Fruit fly (Drosophila melanogaster): ENCODE results near the gene CG9806.
A peak's percentile ranks its signal among the peaks of the same experiment; 100 is the strongest.

CG9806 gene

DNA sequence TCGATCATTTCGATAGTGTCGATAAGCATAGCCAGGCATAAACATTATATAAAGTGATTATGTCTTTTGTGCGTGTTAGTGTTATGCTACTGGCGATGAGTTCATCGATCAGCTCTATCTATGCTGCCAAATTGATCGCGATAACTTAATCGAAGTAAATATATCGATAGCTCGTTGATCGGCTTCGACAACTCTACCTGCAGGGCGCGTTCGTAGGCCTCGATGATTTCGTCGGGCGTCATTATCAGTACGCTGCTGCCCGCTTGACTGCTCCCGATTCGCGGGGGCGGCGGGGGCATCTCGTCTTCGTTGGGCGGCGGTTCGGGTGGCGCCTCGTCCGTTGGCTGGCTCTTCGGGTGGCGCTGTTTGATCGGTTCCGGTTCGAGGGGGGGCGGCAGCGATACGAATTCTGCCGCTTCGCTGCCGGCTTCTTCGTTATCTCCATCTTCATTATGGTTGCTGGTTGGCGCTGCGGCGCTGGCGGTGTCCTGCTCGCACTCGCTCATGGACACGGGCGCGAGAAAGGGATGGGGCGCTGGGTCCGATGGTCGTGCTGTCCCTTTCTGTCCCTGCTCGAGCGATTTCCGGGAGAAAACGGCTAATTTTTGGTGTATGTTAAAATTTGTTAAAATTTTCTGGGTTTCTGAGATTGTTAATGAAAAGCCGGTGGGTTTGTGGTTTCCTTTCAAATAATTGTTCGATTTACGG lies 24.7 kb downstream of the CG9806 start, which contains the start of gene CG1628 (continued):
- no peak for TF ChIP-seq CG3726 (GFP tag; IDR thresholded peaks at IDR 0.05)
- TF ChIP-seq bab2 (GFP tag; optimal IDR thresholded peaks at IDR 0.05) = no peak
- no peak for TF ChIP-seq ap (GFP tag; IDR thresholded peaks at IDR 0.05)
- peak; percentile 63 for TF ChIP-seq bbx (GFP tag; IDR thresholded peaks at IDR 0.05; ENCODE audit: partially characterized antibody)
- TF ChIP-seq MBD-R2 (GFP tag; IDR thresholded peaks at IDR 0.05) = peak; percentile 36; the same call in 1 of the 2 replicates
- TF ChIP-seq aop (GFP tag; IDR thresholded peaks at IDR 0.05) = peak; percentile 92
- peak; percentile 86 for TF ChIP-seq kni (GFP tag; optimal IDR thresholded peaks at IDR 0.05)
- TF ChIP-seq CG10565 (GFP tag; optimal IDR thresholded peaks at IDR 0.05) = no peak
- no peak for TF ChIP-seq CrebB (tag; optimal IDR thresholded peaks at IDR 0.05)
- TF ChIP-seq CG9817 (tag; optimal IDR thresholded peaks at IDR 0.05) = peak; percentile 17
- no peak for TF ChIP-seq HmgD (GFP tag; optimal IDR thresholded peaks at IDR 0.05)
- TF ChIP-seq CG10654 (GFP tag; optimal IDR thresholded peaks at IDR 0.05) = no peak
- peak; percentile 97 for TF ChIP-seq crol (GFP tag; IDR thresholded peaks at IDR 0.05)
- peak; percentile 47; the same call in 2 of the 3 replicates for TF ChIP-seq CG17361 (GFP tag; IDR thresholded peaks at IDR 0.05)
- no peak for TF ChIP-seq CG11085 (GFP tag; IDR thresholded peaks at IDR 0.05)
- TF ChIP-seq ab (GFP tag; optimal IDR thresholded peaks at IDR 0.05) = no peak
- TF ChIP-seq CG17912 (GFP tag; optimal IDR thresholded peaks at IDR 0.05) = peak; percentile 14
- peak; percentile 32 for TF ChIP-seq Hmr (GFP tag; optimal IDR thresholded peaks at IDR 0.05)
- no peak for TF ChIP-seq tap (tag; optimal IDR thresholded peaks at IDR 0.05)
- peak; percentile 25 for TF ChIP-seq salm (tag; optimal IDR thresholded peaks at IDR 0.05)
- TF ChIP-seq Doc3 (GFP tag; IDR thresholded peaks at IDR 0.05; ENCODE audit: partially characterized antibody) = 0 out of 3 replicates have a peak, but pooled peaks have one; percentile 25
- TF ChIP-seq Awh (GFP tag; IDR thresholded peaks at IDR 0.05) = peak; percentile 64; the same call in 1 of the 2 replicates
- TF ChIP-seq CG6254 (GFP tag; optimal IDR thresholded peaks at IDR 0.05) = peak; percentile 38
- TF ChIP-seq HLHmδ (GFP tag; optimal IDR thresholded peaks at IDR 0.05) = no peak
- peak; percentile 64; the same call in 1 of the 3 replicates for TF ChIP-seq sr (GFP tag; IDR thresholded peaks at IDR 0.05)
- 0 out of 3 replicates have a peak, but pooled peaks have one; percentile 23 for TF ChIP-seq CG34224 (GFP tag; IDR thresholded peaks at IDR 0.05; ENCODE audit: partially characterized antibody)
- 0 out of 3 replicates have a peak, but pooled peaks have one; percentile 13 for TF ChIP-seq otp (GFP tag; IDR thresholded peaks at IDR 0.05)
- peak; percentile 61; the same call in 1 of the 3 replicates for TF ChIP-seq mld (GFP tag; IDR thresholded peaks at IDR 0.05; ENCODE audit: partially characterized antibody)
- TF ChIP-seq gsb (GFP tag; IDR thresholded peaks at IDR 0.05) = no peak
- TF ChIP-seq CG15073 (GFP tag; optimal IDR thresholded peaks at IDR 0.05) = no peak
- peak; percentile 38; the same call in 1 of the 3 replicates for TF ChIP-seq dysf (GFP tag; IDR thresholded peaks at IDR 0.05)
- TF ChIP-seq lov (optimal IDR thresholded peaks at IDR 0.05) = no peak
- TF ChIP-seq lov (GFP tag; IDR thresholded peaks at IDR 0.05) = 0 out of 3 replicates have a peak, but pooled peaks have one; percentile 56
- peak; percentile 13 for TF ChIP-seq CG30403 (GFP tag; optimal IDR thresholded peaks at IDR 0.05)
- TF ChIP-seq cwo (GFP tag; optimal IDR thresholded peaks at IDR 0.05) = peak; percentile 19
- TF ChIP-seq lbe (GFP tag; optimal IDR thresholded peaks at IDR 0.05) = no peak
- TF ChIP-seq Nf-YB (GFP tag; optimal IDR thresholded peaks at IDR 0.05) = peak; percentile 80
- TF ChIP-seq Dref (GFP tag; IDR thresholded peaks at IDR 0.05) = peak; percentile 62
- TF ChIP-seq pho (GFP tag; optimal IDR thresholded peaks at IDR 0.05) = peak; percentile 4
- TF ChIP-seq ems (GFP tag; optimal IDR thresholded peaks at IDR 0.05) = no peak
- peak; percentile 59; the same call in 1 of the 2 replicates for TF ChIP-seq Rfx (GFP tag; IDR thresholded peaks at IDR 0.05)
- TF ChIP-seq CG15514 (GFP tag; optimal IDR thresholded peaks at IDR 0.05) = peak; percentile 43
- TF ChIP-seq CG14710 (tag; optimal IDR thresholded peaks at IDR 0.05) = peak; percentile 31
- no peak for TF ChIP-seq CG2875 (GFP tag; optimal IDR thresholded peaks at IDR 0.05)
- peak; percentile 36 for TF ChIP-seq CG18599 (GFP tag; optimal IDR thresholded peaks at IDR 0.05)
- TF ChIP-seq CG5953 (GFP tag; IDR thresholded peaks at IDR 0.05) = 0 out of 2 replicates have a peak, but pooled peaks have one; percentile 23
- 0 out of 3 replicates have a peak, but pooled peaks have one; percentile 47 for TF ChIP-seq vnd (GFP tag; IDR thresholded peaks at IDR 0.05; ENCODE audit: partially characterized antibody)
- TF ChIP-seq CG1233 (GFP tag; optimal IDR thresholded peaks at IDR 0.05) = peak; percentile 34
